Worm (Caenorhabditis elegans): ENCODE measurements around the gene C18G1.8.

C18G1.8 gene

ce11 chrV:4730075-4730474 lies 36.3 kb downstream of the C18G1.8 start, which contains the start of gene tig-2:
Gene tig-2, minus strand, starts transcription at chrV:4730161.
- TF ChIP-seq nhr-10 (tag; optimal IDR thresholded peaks at IDR 0.05) (no peak), crh-2 (tag; optimal IDR thresholded peaks at IDR 0.05) (peak; percentile 2), lin-13 (GFP tag; optimal IDR thresholded peaks at IDR 0.05) (peak; percentile 1), F13H6.1 (tag; optimal IDR thresholded peaks at IDR 0.05) (peak; percentile 58), nhr-129 (tag; optimal IDR thresholded peaks at IDR 0.05) (peak; percentile 54), zag-1 (tag; optimal IDR thresholded peaks at IDR 0.05) (no peak), C34F6.9 (tag; optimal IDR thresholded peaks at IDR 0.05) (peak; percentile 29), Y55F3AM.14 (GFP tag; optimal IDR thresholded peaks at IDR 0.05) (peak; percentile 59), lsy-2 (tag; optimal IDR thresholded peaks at IDR 0.05) (peak in 1 of 2 experiments; percentile 20), sem-4 (tag; optimal IDR thresholded peaks at IDR 0.05) (no peak), elt-1 (tag; optimal IDR thresholded peaks at IDR 0.05) (no peak), sma-3 (GFP tag; optimal IDR thresholded peaks at IDR 0.05) (no peak), nhr-12 (tag; optimal IDR thresholded peaks at IDR 0.05) (no peak), blmp-1 (tag; optimal IDR thresholded peaks at IDR 0.05; ENCODE audit: insufficient read depth) (no peak), ama-1 (optimal IDR thresholded peaks at IDR 0.05) (no peak)

- no peak for TF ChIP-seq nhr-12 (tag; optimal IDR thresholded peaks at IDR 0.05)
- no peak for TF ChIP-seq lin-11 (tag; optimal IDR thresholded peaks at IDR 0.05)
- no peak for TF ChIP-seq nhr-129 (tag; optimal IDR thresholded peaks at IDR 0.05)
- TF ChIP-seq elt-3 (tag; optimal IDR thresholded peaks at IDR 0.05): no peak
- no peak for TF ChIP-seq ZK546.5 (tag; optimal IDR thresholded peaks at IDR 0.05)
- no peak for TF ChIP-seq lin-13 (GFP tag; optimal IDR thresholded peaks at IDR 0.05)
- TF ChIP-seq mab-5 (tag; optimal IDR thresholded peaks at IDR 0.05): no peak
- no peak for TF ChIP-seq zag-1 (tag; optimal IDR thresholded peaks at IDR 0.05)
- TF ChIP-seq mdl-1 (tag; optimal IDR thresholded peaks at IDR 0.05): no peak
- no peak for TF ChIP-seq ceh-16 (tag; optimal IDR thresholded peaks at IDR 0.05)
- TF ChIP-seq nhr-11 (tag; optimal IDR thresholded peaks at IDR 0.05): no peak
- TF ChIP-seq fos-1 (tag; optimal IDR thresholded peaks at IDR 0.05): no peak
- TF ChIP-seq nhr-23 (tag; optimal IDR thresholded peaks at IDR 0.05): no peak
- no peak for TF ChIP-seq R02D3.7 (tag; optimal IDR thresholded peaks at IDR 0.05)
- TF ChIP-seq F13H6.1 (tag; optimal IDR thresholded peaks at IDR 0.05): no peak
- TF ChIP-seq crh-2 (tag; optimal IDR thresholded peaks at IDR 0.05): no peak
- TF ChIP-seq unc-55 (GFP tag; optimal IDR thresholded peaks at IDR 0.05): no peak
Measured at ce11 chrV:4724453-4724852, 41.9 kb downstream of the C18G1.8 start, which contains the start of gene F39G3.4. Gene F39G3.4, plus strand, starts transcription at chrV:4724753.

- TF ChIP-seq mab-5 (tag; optimal IDR thresholded peaks at IDR 0.05): no peak
- no peak for TF ChIP-seq unc-62 (GFP tag; optimal IDR thresholded peaks at IDR 0.05)
- no peak for TF ChIP-seq ztf-11 (tag; optimal IDR thresholded peaks at IDR 0.05)
- TF ChIP-seq egl-27 (tag; optimal IDR thresholded peaks at IDR 0.05): no peak
- TF ChIP-seq skn-1 (tag; optimal IDR thresholded peaks at IDR 0.05): no peak
- TF ChIP-seq sma-9 (GFP tag; optimal IDR thresholded peaks at IDR 0.05): no peak
- TF ChIP-seq sma-9 (tag; optimal IDR thresholded peaks at IDR 0.05): no peak
- no peak for TF ChIP-seq F13H6.1 (tag; optimal IDR thresholded peaks at IDR 0.05)
- TF ChIP-seq nhr-77 (tag; optimal IDR thresholded peaks at IDR 0.05): no peak
- TF ChIP-seq ztf-1 (GFP tag; conservative IDR thresholded peaks at IDR 0.05): no peak
- TF ChIP-seq lin-11 (tag; optimal IDR thresholded peaks at IDR 0.05): no peak
- no peak for TF ChIP-seq unc-39 (tag; optimal IDR thresholded peaks at IDR 0.05)
Measured at ce11 chrV:4722314-4722713, 44.1 kb downstream of the C18G1.8 start, which contains the start of gene F39G3.5. Gene F39G3.5, plus strand, starts transcription at chrV:4722614.

ce11 chrV:4720884-4721464 lies 45.4 kb downstream of the C18G1.8 start:
- peak; percentile 91 for TF ChIP-seq fos-1 (tag; optimal IDR thresholded peaks at IDR 0.05)
- TF ChIP-seq gmeb-1 (tag; optimal IDR thresholded peaks at IDR 0.05): peak; percentile 12
- peak; percentile 5 for TF ChIP-seq sma-9 (GFP tag; optimal IDR thresholded peaks at IDR 0.05)
- no peak for TF ChIP-seq sma-9 (tag; optimal IDR thresholded peaks at IDR 0.05)
- TF ChIP-seq crh-2 (tag; optimal IDR thresholded peaks at IDR 0.05): peak; percentile 50
- no peak for TF ChIP-seq egl-27 (tag; optimal IDR thresholded peaks at IDR 0.05)
- no peak for TF ChIP-seq snpc-4 (tag; optimal IDR thresholded peaks at IDR 0.05)

All from whole organism, L2 larva.